Worm (Caenorhabditis elegans) whole organism, L3 larva: Measurements from ENCODE around the gene mut-14.

ENCODE experiments used
- R02D3.7 ChIP-seq: fragments of 150-350 bp; optimal IDR thresholded peaks from 2 replicates; lab custom pipeline; 2014; ENCODE audit warnings: missing biosample characterization, missing genetic modification characterization
- ZK546.5 ChIP-seq: sonication (generic microtip); optimal IDR thresholded peaks from 2 replicates; lab custom pipeline; 2017; ENCODE audit warnings: missing biosample characterization, missing genetic modification characterization
- ama-1 ChIP-seq: fragments of 150-350 bp; optimal IDR thresholded peaks from 2 replicates; lab custom pipeline; 2018
- ceh-16 ChIP-seq: sonication (generic microtip); optimal IDR thresholded peaks from 2 replicates; lab custom pipeline; 2017; ENCODE audit warnings: missing biosample characterization, missing genetic modification characterization
- ceh-28 ChIP-seq: fragments of 150-350 bp; optimal IDR thresholded peaks from 2 replicates; lab custom pipeline; 2014; ENCODE audit warnings: missing biosample characterization, missing genetic modification reagents, missing genetic modification characterization
- ceh-82 ChIP-seq: fragments of 150-350 bp; optimal IDR thresholded peaks from 2 replicates; lab custom pipeline; 2014; ENCODE audit warnings: missing biosample characterization, missing genetic modification characterization
- ceh-9 ChIP-seq: sonication (generic microtip); optimal IDR thresholded peaks from 2 replicates; lab custom pipeline; 2018; ENCODE audit warnings: missing biosample characterization, missing genetic modification characterization
- daf-12 ChIP-seq: fragments of 150-350 bp; optimal IDR thresholded peaks from 2 replicates; lab custom pipeline; 2014; ENCODE audit warnings: missing biosample characterization, missing genetic modification reagents, missing genetic modification characterization
- egl-27 ChIP-seq: sonication (generic microtip); optimal IDR thresholded peaks from 4 replicates; lab custom pipeline; 2017; ENCODE audit warnings: missing biosample characterization, missing genetic modification reagents, missing genetic modification characterization
- egl-5 ChIP-seq: fragments of 150-350 bp; optimal IDR thresholded peaks from 2 replicates; lab custom pipeline; 2017; ENCODE audit warnings: missing biosample characterization, missing genetic modification reagents, missing genetic modification characterization, inconsistent platforms
- elt-2 ChIP-seq: sonication (generic microtip); optimal IDR thresholded peaks from 2 replicates; lab custom pipeline; 2016; ENCODE audit warnings: missing genetic modification reagents, mild to moderate bottlenecking, missing genetic modification characterization, missing compliant biosample characterization
- elt-3 ChIP-seq, 3 experiments: fragments of 150-350 bp in 1 of 3; sonication (generic microtip) in 2 of 3; optimal IDR thresholded peaks; 2 replicates in 2 of 3; 4 replicates in 1 of 3; lab custom pipeline; 2014 to 2017; ENCODE audit warnings: missing biosample characterization in 3 of 3, missing genetic modification characterization in 3 of 3
- fkh-2 ChIP-seq: fragments of 150-350 bp; optimal IDR thresholded peaks from 2 replicates; lab custom pipeline; 2014; ENCODE audit warnings: missing biosample characterization, missing genetic modification reagents, missing genetic modification characterization
- fos-1 ChIP-seq: fragments of 150-350 bp; optimal IDR thresholded peaks from 2 replicates; lab custom pipeline; 2014; ENCODE audit warnings: missing biosample characterization, missing genetic modification characterization
- hmg-11 ChIP-seq: sonication (generic microtip); optimal IDR thresholded peaks from 2 replicates; lab custom pipeline; 2016; ENCODE audit warnings: missing genetic modification characterization, missing compliant biosample characterization
- jun-1 ChIP-seq: fragments of 150-350 bp; optimal IDR thresholded peaks from 2 replicates; lab custom pipeline; 2014; ENCODE audit warnings: missing biosample characterization, missing genetic modification reagents, missing genetic modification characterization
- lin-15B ChIP-seq: fragments of 150-350 bp; optimal IDR thresholded peaks from 2 replicates; lab custom pipeline; 2014; ENCODE audit warnings: missing biosample characterization, missing genetic modification characterization
- lin-39 ChIP-seq: fragments of 150-350 bp; optimal IDR thresholded peaks from 2 replicates; lab custom pipeline; 2018; ENCODE audit warnings: missing biosample characterization, missing genetic modification reagents, missing genetic modification characterization
- lsy-12 ChIP-seq: sonication (generic microtip); optimal IDR thresholded peaks from 2 replicates; lab custom pipeline; 2016; ENCODE audit warnings: mild to moderate bottlenecking, missing genetic modification characterization, missing compliant biosample characterization
- mml-1 ChIP-seq: fragments of 150-350 bp; sonication (generic microtip); optimal IDR thresholded peaks from 3 replicates; lab custom pipeline; 2014; ENCODE audit warnings: missing biosample characterization, missing genetic modification characterization
- nfya-1 ChIP-seq: sonication (generic microtip); optimal IDR thresholded peaks from 2 replicates; lab custom pipeline; 2017; ENCODE audit warnings: missing genetic modification characterization, mild to moderate bottlenecking, missing compliant biosample characterization, antibody characterized with exemption, moderate library complexity; ENCODE audit not compliant: insufficient read depth
- nhr-11 ChIP-seq: fragments of 150-350 bp; optimal IDR thresholded peaks from 2 replicates; lab custom pipeline; 2014; ENCODE audit warnings: missing biosample characterization, missing genetic modification characterization
- nhr-237 ChIP-seq: fragments of 150-350 bp; optimal IDR thresholded peaks from 2 replicates; lab custom pipeline; 2014; ENCODE audit warnings: missing biosample characterization, missing genetic modification characterization
- nhr-25 ChIP-seq: sonication (generic microtip); optimal IDR thresholded peaks from 2 replicates; lab custom pipeline; 2017; ENCODE audit warnings: missing biosample characterization, missing genetic modification characterization
- nhr-28 ChIP-seq: fragments of 150-350 bp; optimal IDR thresholded peaks from 2 replicates; lab custom pipeline; 2014; ENCODE audit warnings: missing biosample characterization, missing genetic modification characterization
- nhr-43 ChIP-seq: sonication (generic microtip); optimal IDR thresholded peaks from 2 replicates; lab custom pipeline; 2016; ENCODE audit warnings: mild to moderate bottlenecking, missing genetic modification characterization, missing compliant biosample characterization; ENCODE audit not compliant: poor library complexity, severe bottlenecking
- nhr-67 ChIP-seq: fragments of 150-350 bp; optimal IDR thresholded peaks from 2 replicates; lab custom pipeline; 2014; ENCODE audit warnings: missing biosample characterization, missing genetic modification characterization
- nhr-76 ChIP-seq: fragments of 150-350 bp; sonication (generic microtip); optimal IDR thresholded peaks from 5 replicates; lab custom pipeline; 2014; ENCODE audit warnings: missing biosample characterization, missing genetic modification characterization
- nhr-77 ChIP-seq: fragments of 150-350 bp; optimal IDR thresholded peaks from 2 replicates; lab custom pipeline; 2014; ENCODE audit warnings: missing biosample characterization, missing genetic modification characterization
- pha-4 ChIP-seq: fragments of 150-350 bp; optimal IDR thresholded peaks from 2 replicates; lab custom pipeline; 2014; ENCODE audit warnings: missing biosample characterization, missing genetic modification reagents, missing genetic modification characterization
- pqm-1 ChIP-seq: fragments of 150-350 bp; optimal IDR thresholded peaks from 2 replicates; lab custom pipeline; 2017; ENCODE audit warnings: missing biosample characterization, missing genetic modification characterization, inconsistent platforms
- sea-2 ChIP-seq: fragments of 150-350 bp; sonication (generic microtip); optimal IDR thresholded peaks from 4 replicates; lab custom pipeline; 2014; ENCODE audit warnings: missing biosample characterization, missing genetic modification reagents, missing genetic modification characterization
- tbx-2 ChIP-seq: sonication (generic microtip); optimal IDR thresholded peaks from 2 replicates; lab custom pipeline; 2016; ENCODE audit warnings: mild to moderate bottlenecking, missing genetic modification characterization, missing compliant biosample characterization
- unc-39 ChIP-seq: sonication (generic microtip); optimal IDR thresholded peaks from 4 replicates; lab custom pipeline; 2017; ENCODE audit warnings: missing biosample characterization, missing genetic modification characterization
- unc-62 ChIP-seq: fragments of 150-350 bp; sonication (generic microtip); optimal IDR thresholded peaks from 4 replicates; lab custom pipeline; 2014; ENCODE audit warnings: missing biosample characterization, missing genetic modification reagents, missing genetic modification characterization
- ztf-11 ChIP-seq: fragments of 150-350 bp; optimal IDR thresholded peaks from 2 replicates; lab custom pipeline; 2014; ENCODE audit warnings: missing biosample characterization, missing genetic modification characterization

Gene mut-14

ce11 chrV:5640072-5640471, 20.4 kb downstream of the mut-14 start:
- peak; percentile 27 for TF ChIP-seq lin-15B (tag; lab: Kevin White, UChicago)

- peak; percentile 82 for TF ChIP-seq elt-2 (tag; lab: Kevin White, UChicago)
- no peak for TF ChIP-seq unc-62 (GFP tag; lab: Kevin White, UChicago)
- TF ChIP-seq ceh-9 (tag; lab: Kevin White, UChicago), result no peak
- no peak for TF ChIP-seq egl-27
- TF ChIP-seq nhr-43 (tag; lab: Kevin White, UChicago), result no peak
- TF ChIP-seq pqm-1, result peak; percentile 38
- TF ChIP-seq nhr-76, result no peak
These were observed 26.1 kb downstream of the mut-14 start for ce11 chrV:5634445-5634844.

- no peak for TF ChIP-seq lsy-12 (tag; lab: Kevin White, UChicago)
- TF ChIP-seq unc-39, result no peak
- TF ChIP-seq daf-12, result no peak
- no peak for TF ChIP-seq pha-4
- TF ChIP-seq hmg-11 (tag; lab: Kevin White, UChicago), result no peak
- no peak for TF ChIP-seq elt-3 (tag; optimal IDR thresholded peaks at IDR 0.05; lab: Kevin White, UChicago)
- TF ChIP-seq mml-1 (tag; lab: Kevin White, UChicago), result no peak
- no peak for TF ChIP-seq tbx-2 (tag; lab: Kevin White, UChicago)
- no peak for TF ChIP-seq nhr-11 (tag; lab: Kevin White, UChicago)
- TF ChIP-seq nfya-1, result no peak
- TF ChIP-seq ama-1 (lab: Kevin White, UChicago), result no peak
- no peak for TF ChIP-seq ceh-28 (tag; lab: Kevin White, UChicago)
- no peak for TF ChIP-seq ZK546.5
- TF ChIP-seq ceh-16 (tag; lab: Kevin White, UChicago), result no peak
- no peak for TF ChIP-seq nhr-67
- TF ChIP-seq nhr-237 (tag; lab: Kevin White, UChicago), result no peak
- TF ChIP-seq ztf-11, result no peak
- TF ChIP-seq ceh-9 (tag; lab: Kevin White, UChicago), result no peak
- no peak for TF ChIP-seq egl-5 (tag; lab: Kevin White, UChicago)
- TF ChIP-seq sea-2 (GFP tag; lab: Kevin White, UChicago), result no peak
These were observed 29.7 kb downstream of the mut-14 start, which contains the start of gene acy-4 for ce11 chrV:5630792-5631191. Gene acy-4 (minus strand): TSS chrV:5630892.

- TF ChIP-seq unc-62 (GFP tag; lab: Kevin White, UChicago), result peak; percentile 72
- no peak for TF ChIP-seq ceh-82
- peak; percentile 39 for TF ChIP-seq lin-39 (tag; lab: Kevin White, UChicago)
These were observed 32.5 kb downstream of the mut-14 start for ce11 chrV:5628014-5628413.

DNA sequence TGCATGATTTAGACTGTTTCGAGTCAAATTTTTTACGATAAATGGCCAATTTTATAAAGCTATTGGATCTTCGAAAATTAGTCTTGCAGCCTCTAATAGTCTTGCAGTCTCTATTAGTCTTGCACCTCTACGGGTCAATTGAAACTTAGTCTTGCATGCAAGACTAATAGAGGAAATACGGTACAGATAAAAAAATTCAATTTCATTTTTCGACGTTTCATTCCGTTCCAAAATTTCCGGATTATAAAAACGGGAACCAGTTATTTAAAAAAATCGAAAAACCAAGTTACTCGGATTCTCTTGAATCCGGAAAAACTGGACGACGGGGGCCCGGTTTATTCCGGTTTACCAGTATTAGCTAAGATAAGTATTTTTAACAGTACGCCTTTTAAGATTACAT, 39.1 kb downstream of the mut-14 start, which contains the start of gene M03E7.1:
TSS of gene M03E7.1 (plus strand) at position 301 of the 400 bp plus-strand sequence.
- TF ChIP-seq tbx-2 (tag; lab: Kevin White, UChicago), result no peak
- no peak for TF ChIP-seq lsy-12 (tag; lab: Kevin White, UChicago)
- TF ChIP-seq fkh-2, result no peak
- no peak for TF ChIP-seq nhr-77 (tag; lab: Kevin White, UChicago)
- no peak for TF ChIP-seq pqm-1
- no peak for TF ChIP-seq elt-2 (tag; lab: Kevin White, UChicago)
- TF ChIP-seq nhr-237 (tag; lab: Kevin White, UChicago), result no peak

ce11 chrV:5620040-5620439, 40.5 kb downstream of the mut-14 start, which contains the start of gene memb-2:
Gene memb-2 (minus strand): TSS chrV:5620140.
- no peak for TF ChIP-seq nhr-25
- peak; percentile 21 for TF ChIP-seq egl-5 (tag; lab: Kevin White, UChicago)

- TF ChIP-seq jun-1 (tag; lab: Kevin White, UChicago), result no peak
- no peak for TF ChIP-seq hmg-11 (tag; lab: Kevin White, UChicago)
- TF ChIP-seq nhr-237 (tag; lab: Kevin White, UChicago), result no peak
- peak; percentile 39 for TF ChIP-seq pha-4
- TF ChIP-seq nfya-1, result peak; percentile 27
- no peak for TF ChIP-seq unc-62 (GFP tag; lab: Kevin White, UChicago)
- no peak for TF ChIP-seq lin-39 (tag; lab: Kevin White, UChicago)
- TF ChIP-seq R02D3.7, result no peak
- no peak for TF ChIP-seq nhr-11 (tag; lab: Kevin White, UChicago)
- TF ChIP-seq lin-15B (tag; lab: Kevin White, UChicago), result no peak
- no peak for TF ChIP-seq ama-1 (lab: Kevin White, UChicago)
- TF ChIP-seq tbx-2 (tag; lab: Kevin White, UChicago), result no peak
- no peak for TF ChIP-seq elt-3 (tag; optimal IDR thresholded peaks at IDR 0.05; lab: Kevin White, UChicago)
- TF ChIP-seq nhr-28 (tag; lab: Kevin White, UChicago), result no peak
- TF ChIP-seq ceh-28 (tag; lab: Kevin White, UChicago), result no peak
- no peak for TF ChIP-seq fos-1 (tag; lab: Kevin White, UChicago)
These were observed 41.1 kb downstream of the mut-14 start for ce11 chrV:5619372-5619771.
